Worm (Caenorhabditis elegans): ENCODE results near the gene rnh-1.0.

rnh-1.0 gene

DNA sequence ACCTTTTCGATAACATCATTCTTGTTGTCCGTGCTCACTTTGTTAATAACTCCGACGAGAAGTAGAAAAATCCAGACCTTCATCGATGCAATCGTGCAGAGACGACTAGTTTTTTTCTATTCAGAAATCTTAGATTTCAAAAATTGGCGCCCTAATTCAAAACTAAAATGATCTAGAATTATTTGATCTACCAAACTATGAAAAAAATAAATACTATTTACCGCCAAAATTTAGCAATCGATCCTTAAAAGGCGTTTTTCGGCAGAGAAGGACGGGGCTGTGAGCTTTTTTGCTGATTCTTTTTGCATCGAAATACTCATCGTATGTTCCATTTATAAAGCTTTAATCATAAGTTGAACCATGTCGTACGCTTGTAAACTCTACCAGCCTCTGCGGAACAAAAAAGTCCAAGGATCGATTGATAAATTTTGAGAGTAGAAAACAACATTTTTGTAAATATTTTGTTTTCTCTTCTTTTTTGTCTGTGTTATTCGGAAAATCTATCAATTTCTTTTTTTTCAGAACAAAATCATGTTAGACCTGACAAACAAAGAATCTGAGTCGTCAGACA lies 45.7 kb upstream of the rnh-1.0 start, which contains the start of the genes try-1 and zyg-12:
Gene try-1 (minus strand): TSS at position 148 of the 571 bp plus-strand sequence.
Gene zyg-12 (plus strand): TSS at position 521 of the 571 bp plus-strand sequence.
- TF ChIP-seq pha-4 (GFP tag; IDR thresholded peaks at IDR 0.05), result no peak
- TF ChIP-seq pha-4 (tag; optimal IDR thresholded peaks at IDR 0.05), result no peak
- TF ChIP-seq lin-38 (GFP tag; IDR thresholded peaks at IDR 0.05), result peak; percentile 42; the same call in 1 of the 2 replicates
- TF ChIP-seq spr-1 (tag; optimal IDR thresholded peaks at IDR 0.05), result no peak

DNA sequence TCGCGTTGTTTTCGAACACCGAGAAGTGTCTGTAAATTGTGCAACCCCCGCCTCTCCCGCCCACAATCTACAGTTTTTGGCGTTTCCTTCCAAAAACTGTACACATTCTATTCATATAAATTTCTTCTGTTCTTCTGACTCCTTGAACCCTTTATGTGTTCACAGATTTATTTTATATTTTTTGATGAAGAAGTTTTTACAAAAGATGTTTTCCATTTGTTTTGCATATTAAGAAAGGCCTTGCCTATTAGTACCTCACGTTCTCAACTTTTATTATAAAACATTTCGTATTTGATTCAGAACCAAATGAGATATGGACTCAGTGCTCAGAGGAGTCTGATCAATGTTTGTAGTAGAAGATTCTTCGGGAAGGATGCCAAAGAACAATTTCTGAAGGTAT lies 41.8 kb upstream of the rnh-1.0 start, which contains the start of gene ndx-3:
Gene ndx-3 (plus strand): TSS at position 301 of the 400 bp plus-strand sequence.
- no peak for TF ChIP-seq mxl-2 (GFP tag; conservative IDR thresholded peaks at IDR 0.05)
- no peak for TF ChIP-seq aly-2 (tag; optimal IDR thresholded peaks at IDR 0.05)
- no peak for TF ChIP-seq ceh-62 (tag; optimal IDR thresholded peaks at IDR 0.05)
- TF ChIP-seq mdl-1 (tag; optimal IDR thresholded peaks at IDR 0.05), result no peak
- no peak for TF ChIP-seq nhr-48 (tag; optimal IDR thresholded peaks at IDR 0.05)
- TF ChIP-seq ztf-7 (tag; optimal IDR thresholded peaks at IDR 0.05), result no peak
- TF ChIP-seq Y105C5A.15 (GFP tag; IDR thresholded peaks at IDR 0.05), result no peak
- TF ChIP-seq fos-1 (tag; optimal IDR thresholded peaks at IDR 0.05), result no peak
- no peak for TF ChIP-seq nhr-11 (tag; optimal IDR thresholded peaks at IDR 0.05)
- TF ChIP-seq set-16 (GFP tag; IDR thresholded peaks at IDR 0.05), result no peak
- no peak for TF ChIP-seq ctbp-1 (GFP tag; IDR thresholded peaks at IDR 0.05)
- no peak for TF ChIP-seq sdz-12 (GFP tag; optimal IDR thresholded peaks at IDR 0.05)
- TF ChIP-seq spr-3 (GFP tag; optimal IDR thresholded peaks at IDR 0.05), result no peak
- TF ChIP-seq tra-1 (GFP tag; IDR thresholded peaks at IDR 0.05), result no peak
- TF ChIP-seq unc-39 (tag; optimal IDR thresholded peaks at IDR 0.05), result no peak
- TF ChIP-seq mdt-29 (GFP tag; IDR thresholded peaks at IDR 0.05), result no peak
- TF ChIP-seq spr-1 (tag; optimal IDR thresholded peaks at IDR 0.05), result no peak

ce11 chrII:4954099-4954959 lies 40.8 kb upstream of the rnh-1.0 start:
- TF ChIP-seq lin-38 (GFP tag; IDR thresholded peaks at IDR 0.05) (peak; percentile 54), snpc-1.2 (GFP tag; IDR thresholded peaks at IDR 0.05) (peak; percentile 25; the same call in 1 of the 2 replicates), aha-1 (tag) (peak; percentile 94), mep-1 (tag; optimal IDR thresholded peaks at IDR 0.05) (no peak), unc-62 (GFP tag; optimal IDR thresholded peaks at IDR 0.05 in 1 of 2) (peak in 1 of 2 experiments; percentile 62), unc-62 (tag; optimal IDR thresholded peaks at IDR 0.05) (no peak)

DNA sequence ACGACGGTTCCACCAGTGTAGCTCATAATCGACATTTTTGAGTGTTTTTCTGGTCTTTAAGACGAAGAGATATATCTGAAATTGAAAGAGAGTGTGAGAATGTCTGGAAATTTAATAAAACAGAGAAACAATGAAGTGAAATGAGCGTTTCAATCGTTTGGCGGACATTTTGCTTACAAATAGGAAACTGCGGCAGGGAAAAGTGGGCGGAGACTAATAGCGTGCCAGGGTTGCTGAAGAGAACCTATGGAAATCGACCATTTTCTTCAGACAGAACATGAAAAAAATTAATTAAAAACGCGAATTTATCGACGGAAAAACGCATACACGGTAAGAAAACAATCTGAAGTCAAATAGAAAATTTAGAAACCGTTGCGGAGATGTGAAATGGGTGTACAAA lies 39.8 kb upstream of the rnh-1.0 start, which contains the start of gene pbs-3:
Gene pbs-3 (minus strand): TSS at position 75 of the 400 bp plus-strand sequence.
- TF ChIP-seq ZK546.5 (tag; optimal IDR thresholded peaks at IDR 0.05), result no peak
- peak in 1 of 2 experiments; percentile 82 for TF ChIP-seq unc-62 (GFP tag; optimal IDR thresholded peaks at IDR 0.05 in 1 of 2)
- no peak for TF ChIP-seq unc-62 (tag; optimal IDR thresholded peaks at IDR 0.05)
- no peak for TF ChIP-seq nhr-102 (tag; optimal IDR thresholded peaks at IDR 0.05)
- no peak for TF ChIP-seq D1046.2 (GFP tag; IDR thresholded peaks at IDR 0.05)
- TF ChIP-seq nhr-10 (tag; optimal IDR thresholded peaks at IDR 0.05), result no peak
- TF ChIP-seq Y48G9A.11 (GFP tag; IDR thresholded peaks at IDR 0.05), result 0 out of 2 replicates have a peak, but pooled peaks have one; percentile 19
- no peak for TF ChIP-seq ceh-62 (tag; optimal IDR thresholded peaks at IDR 0.05)
- TF ChIP-seq Y5F2A.4 (GFP tag; optimal IDR thresholded peaks at IDR 0.05), result no peak
- TF ChIP-seq mdl-1 (tag; optimal IDR thresholded peaks at IDR 0.05), result peak in 1 of 2 experiments; percentile 5
- no peak for TF ChIP-seq gei-8 (GFP tag; optimal IDR thresholded peaks at IDR 0.05)
- TF ChIP-seq spr-1 (tag; optimal IDR thresholded peaks at IDR 0.05), result no peak
- TF ChIP-seq R02D3.7 (tag; optimal IDR thresholded peaks at IDR 0.05), result no peak
- TF ChIP-seq nhr-6 (tag; optimal IDR thresholded peaks at IDR 0.05), result peak; percentile 82
- TF ChIP-seq lin-38 (GFP tag; IDR thresholded peaks at IDR 0.05), result peak; percentile 77
- peak in 1 of 2 experiments; percentile 68 for TF ChIP-seq hif-1 (tag; optimal IDR thresholded peaks at IDR 0.05)
- TF ChIP-seq snpc-1.2 (GFP tag; IDR thresholded peaks at IDR 0.05), result no peak
- no peak for TF ChIP-seq lin-29 (GFP tag; IDR thresholded peaks at IDR 0.05)
- TF ChIP-seq dpl-1 (GFP tag; optimal IDR thresholded peaks at IDR 0.05), result peak; percentile 67
- peak; percentile 73 for TF ChIP-seq nhr-77 (tag; optimal IDR thresholded peaks at IDR 0.05)
- no peak for TF ChIP-seq ztf-11 (tag; optimal IDR thresholded peaks at IDR 0.05)
- no peak for TF ChIP-seq ceh-28 (tag; optimal IDR thresholded peaks at IDR 0.05)
- TF ChIP-seq ama-1 (optimal IDR thresholded peaks at IDR 0.05), result peak; percentile 66
- no peak for TF ChIP-seq zip-11 (GFP tag; IDR thresholded peaks at IDR 0.05)
- no peak for TF ChIP-seq daf-8 (GFP tag; IDR thresholded peaks at IDR 0.05)
- 0 out of 4 replicates have a peak, but pooled peaks of 1 of the 2 experiments have one; percentile 46 for TF ChIP-seq madf-5 (GFP tag; IDR thresholded peaks at IDR 0.05)
